Fruit fly (Drosophila melanogaster): ENCODE results near the gene CG44002.
A peak's percentile ranks its signal among the peaks of the same experiment; 100 is the strongest.

CG44002 gene

dm6 chr2L:3121745-3122144 is 49.1 kb downstream of the CG44002 start (continued):
- TF ChIP-seq CG12071 (GFP tag; optimal IDR thresholded peaks at IDR 0.05) (peak; percentile 28), CG13296 (GFP tag; optimal IDR thresholded peaks at IDR 0.05) (peak; percentile 8), CG3281 (GFP tag; optimal IDR thresholded peaks at IDR 0.05) (peak; percentile 34), CG10209 (GFP tag; optimal IDR thresholded peaks at IDR 0.05) (peak; percentile 30), CG7556 (GFP tag; optimal IDR thresholded peaks at IDR 0.05) (peak; percentile 8), Hmr (GFP tag; optimal IDR thresholded peaks at IDR 0.05) (peak; percentile 43), GATAe (GFP tag; conservative IDR thresholded peaks at IDR 0.05) (no peak), sd (tag; optimal IDR thresholded peaks at IDR 0.05) (peak; percentile 75), HHEX (GFP tag; optimal IDR thresholded peaks at IDR 0.05) (peak; percentile 35), CG5180 (GFP tag; optimal IDR thresholded peaks at IDR 0.05) (peak; percentile 10), Hand (GFP tag; optimal IDR thresholded peaks at IDR 0.05) (peak; percentile 20), onecut (GFP tag; IDR thresholded peaks at IDR 0.05) (peak; percentile 11; the same call in 1 of the 2 replicates), gem (tag; optimal IDR thresholded peaks at IDR 0.05) (peak; percentile 32), CG9727 (GFP tag; optimal IDR thresholded peaks at IDR 0.05) (peak; percentile 40), pho (GFP tag; optimal IDR thresholded peaks at IDR 0.05) (peak; percentile 0), ftz-f1 (GFP tag; optimal IDR thresholded peaks at IDR 0.05) (peak; percentile 5), CG34376 (GFP tag; optimal IDR thresholded peaks at IDR 0.05) (peak; percentile 36), caup (GFP tag; optimal IDR thresholded peaks at IDR 0.05; ENCODE audit: severe bottlenecking) (peak; percentile 48), CG13123 (GFP tag; optimal IDR thresholded peaks at IDR 0.05) (no peak), CG11093 (GFP tag; IDR thresholded peaks at IDR 0.05) (no peak), nau (GFP tag; optimal IDR thresholded peaks at IDR 0.05) (peak; percentile 36), dmrt99B (tag; optimal IDR thresholded peaks at IDR 0.05) (peak; percentile 16), C15 (GFP tag; IDR thresholded peaks at IDR 0.05) (no peak), br (optimal IDR thresholded peaks at IDR 0.05) (no peak), Sox100B (GFP tag; optimal IDR thresholded peaks at IDR 0.05) (peak; percentile 42), wek (GFP tag; optimal IDR thresholded peaks at IDR 0.05) (peak; percentile 30), CG17568 (GFP tag; optimal IDR thresholded peaks at IDR 0.05) (peak; percentile 24), row (GFP tag; IDR thresholded peaks at IDR 0.05) (0 out of 3 replicates have a peak, but pooled peaks have one; percentile 3), CG17385 (GFP tag; optimal IDR thresholded peaks at IDR 0.05) (peak; percentile 4), CG1233 (GFP tag; optimal IDR thresholded peaks at IDR 0.05) (peak; percentile 42), PHDP (tag; optimal IDR thresholded peaks at IDR 0.05) (peak; percentile 42), sob (GFP tag; IDR thresholded peaks at IDR 0.05) (peak; percentile 32; the same call in 1 of the 2 replicates), CG7987 (GFP tag; optimal IDR thresholded peaks at IDR 0.05) (peak; percentile 51), CG31388 (GFP tag; optimal IDR thresholded peaks at IDR 0.05) (no peak), Fer1 (GFP tag; optimal IDR thresholded peaks at IDR 0.05) (peak; percentile 32), slbo (GFP tag; IDR thresholded peaks at IDR 0.05) (no peak), CG4707 (GFP tag; optimal IDR thresholded peaks at IDR 0.05) (peak; percentile 9), CG1832 (GFP tag; optimal IDR thresholded peaks at IDR 0.05) (no peak), CG2678 (tag; optimal IDR thresholded peaks at IDR 0.05) (peak; percentile 34), CG15514 (GFP tag; optimal IDR thresholded peaks at IDR 0.05) (peak; percentile 32), CG3407 (GFP tag; optimal IDR thresholded peaks at IDR 0.05) (peak; percentile 46), CG3163 (GFP tag; optimal IDR thresholded peaks at IDR 0.05) (no peak), CG8944 (GFP tag; optimal IDR thresholded peaks at IDR 0.05) (no peak), CG7745 (tag; optimal IDR thresholded peaks at IDR 0.05) (peak; percentile 5), Dek (tag; optimal IDR thresholded peaks at IDR 0.05) (peak; percentile 8), sens (GFP tag) (peak; percentile 76), CG2202 (tag; optimal IDR thresholded peaks at IDR 0.05) (peak; percentile 16), Med (GFP tag) (peak; percentile 26), CG15269 (tag; optimal IDR thresholded peaks at IDR 0.05) (peak; percentile 28), lab (GFP tag; optimal IDR thresholded peaks at IDR 0.05) (peak; percentile 42)
